Fruit fly (Drosophila melanogaster) whole organism, pupa: Measurements from ENCODE around the gene CG17593.

Source experiments
- fd96Ca ChIP-seq: fragments of 200-800 bp; sonication (Bioruptor generic); IDR thresholded peaks from 3 replicates; pipeline ENCODE4 v1.3.6; 2022; ENCODE audit warnings: missing biosample characterization, missing genetic modification characterization
- rn ChIP-seq: fragments of 200-800 bp; sonication (Bioruptor generic); IDR thresholded peaks from 2 replicates; pipeline ENCODE4 v1.3.6; 2022; ENCODE audit warnings: missing biosample characterization, missing genetic modification characterization

DNA sequence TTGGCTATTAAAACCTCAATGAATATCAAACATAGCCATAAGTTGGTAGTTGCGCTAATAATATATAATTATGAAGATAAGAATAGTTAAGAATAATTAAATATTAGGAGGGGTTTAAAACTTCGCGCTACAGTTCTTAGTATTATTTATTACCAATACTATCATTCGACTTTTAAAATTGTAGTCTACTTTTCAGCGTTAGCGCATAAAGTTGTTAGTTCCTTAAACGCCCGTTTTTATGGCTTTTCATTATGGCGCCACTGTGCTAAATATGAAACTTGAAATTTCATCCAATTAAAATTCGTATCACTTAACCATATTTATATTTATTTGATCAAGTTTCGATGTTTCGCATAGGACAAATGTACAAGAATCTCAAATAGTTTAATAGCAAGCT is 34.2 kb upstream of the CG17593 start:
- no peak for TF ChIP-seq fd96Ca (GFP tag; lab: Robert Waterston, UW)
- no peak for TF ChIP-seq rn (GFP tag; lab: Robert Waterston, UW)
